Worm (Caenorhabditis elegans): ENCODE results near the gene pgph-2.

DNA sequence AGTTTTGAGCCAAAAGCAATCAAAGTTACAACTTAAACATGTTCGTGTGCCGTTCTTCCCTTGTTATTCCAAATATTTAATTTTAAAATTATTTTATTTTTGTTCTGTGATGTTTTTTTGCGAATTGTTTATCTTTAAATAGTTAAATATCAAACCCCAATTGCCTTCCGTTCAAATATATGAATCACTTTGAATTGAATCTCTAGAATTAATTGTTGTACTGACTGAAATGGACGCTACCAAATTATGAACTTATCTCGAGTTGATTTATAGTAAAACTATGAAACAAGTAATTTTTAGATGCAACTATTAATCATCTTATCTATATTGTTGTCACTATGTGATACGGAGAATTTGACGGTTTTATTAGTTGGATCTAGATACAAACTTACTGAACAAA lies 27.1 kb downstream of the pgph-2 start, which contains the start of gene ZC250.2:
- no peak for TF ChIP-seq ZK546.5 (tag; optimal IDR thresholded peaks at IDR 0.05)
- TF ChIP-seq unc-39 (tag; optimal IDR thresholded peaks at IDR 0.05), result no peak
- no peak for TF ChIP-seq elt-1 (tag; optimal IDR thresholded peaks at IDR 0.05)
- TF ChIP-seq elt-2 (tag; optimal IDR thresholded peaks at IDR 0.05), result no peak
- no peak for TF ChIP-seq pqm-1 (tag; optimal IDR thresholded peaks at IDR 0.05)
- TF ChIP-seq snpc-4 (tag; optimal IDR thresholded peaks at IDR 0.05), result no peak
- no peak for TF ChIP-seq ama-1 (optimal IDR thresholded peaks at IDR 0.05)
- no peak for TF ChIP-seq nhr-11 (tag; optimal IDR thresholded peaks at IDR 0.05)
- TF ChIP-seq ceh-82 (tag; optimal IDR thresholded peaks at IDR 0.05), result no peak
- TF ChIP-seq elt-3 (tag; optimal IDR thresholded peaks at IDR 0.05), result no peak
- no peak for TF ChIP-seq egl-27 (tag; optimal IDR thresholded peaks at IDR 0.05)
- TF ChIP-seq nfya-1 (tag; optimal IDR thresholded peaks at IDR 0.05; ENCODE audit: insufficient read depth), result no peak
- TF ChIP-seq nhr-77 (tag; optimal IDR thresholded peaks at IDR 0.05), result no peak
- TF ChIP-seq zag-1 (tag; optimal IDR thresholded peaks at IDR 0.05), result no peak

All from whole organism, L3 larva.